Worm (Caenorhabditis elegans): ENCODE results near the gene ctl-2.

DNA sequence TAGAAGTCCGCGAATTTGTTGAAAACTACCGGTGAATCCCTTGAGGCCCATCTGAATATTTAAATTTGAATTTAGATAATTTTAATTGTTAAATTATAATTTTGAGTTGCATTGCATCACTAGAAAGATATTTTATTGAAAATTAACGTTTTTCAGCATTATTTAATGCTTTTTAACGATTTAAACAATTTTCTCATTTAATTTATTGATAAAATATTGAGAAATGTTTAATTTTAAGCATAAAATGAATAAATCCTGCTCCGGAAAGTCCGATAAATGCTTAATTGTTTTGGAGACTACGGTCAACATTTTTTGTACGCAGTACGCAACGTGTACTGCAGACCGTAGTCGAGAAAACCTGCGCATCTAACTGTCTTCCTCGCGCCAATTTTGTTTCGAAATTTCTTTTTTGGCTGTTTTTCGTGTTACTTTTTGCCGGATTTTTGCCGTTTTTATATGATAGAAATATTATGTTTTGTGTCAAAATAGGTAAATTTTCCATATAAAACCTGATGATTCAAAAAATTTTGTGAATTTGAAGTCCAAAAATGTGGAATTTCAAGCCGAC is 47.6 kb upstream of the ctl-2 start, which contains the start of the genes Y54G11A.17, lin-7 and elof-1:
- TF ChIP-seq him-1 (tag; optimal IDR thresholded peaks at IDR 0.05): no peak
- TF ChIP-seq W03F9.2 (tag; optimal IDR thresholded peaks at IDR 0.05): peak; percentile 96
- TF ChIP-seq dao-5 (tag; optimal IDR thresholded peaks at IDR 0.05): no peak
